Worm (Caenorhabditis elegans): ENCODE measurements around the gene B0524.3.

DNA sequence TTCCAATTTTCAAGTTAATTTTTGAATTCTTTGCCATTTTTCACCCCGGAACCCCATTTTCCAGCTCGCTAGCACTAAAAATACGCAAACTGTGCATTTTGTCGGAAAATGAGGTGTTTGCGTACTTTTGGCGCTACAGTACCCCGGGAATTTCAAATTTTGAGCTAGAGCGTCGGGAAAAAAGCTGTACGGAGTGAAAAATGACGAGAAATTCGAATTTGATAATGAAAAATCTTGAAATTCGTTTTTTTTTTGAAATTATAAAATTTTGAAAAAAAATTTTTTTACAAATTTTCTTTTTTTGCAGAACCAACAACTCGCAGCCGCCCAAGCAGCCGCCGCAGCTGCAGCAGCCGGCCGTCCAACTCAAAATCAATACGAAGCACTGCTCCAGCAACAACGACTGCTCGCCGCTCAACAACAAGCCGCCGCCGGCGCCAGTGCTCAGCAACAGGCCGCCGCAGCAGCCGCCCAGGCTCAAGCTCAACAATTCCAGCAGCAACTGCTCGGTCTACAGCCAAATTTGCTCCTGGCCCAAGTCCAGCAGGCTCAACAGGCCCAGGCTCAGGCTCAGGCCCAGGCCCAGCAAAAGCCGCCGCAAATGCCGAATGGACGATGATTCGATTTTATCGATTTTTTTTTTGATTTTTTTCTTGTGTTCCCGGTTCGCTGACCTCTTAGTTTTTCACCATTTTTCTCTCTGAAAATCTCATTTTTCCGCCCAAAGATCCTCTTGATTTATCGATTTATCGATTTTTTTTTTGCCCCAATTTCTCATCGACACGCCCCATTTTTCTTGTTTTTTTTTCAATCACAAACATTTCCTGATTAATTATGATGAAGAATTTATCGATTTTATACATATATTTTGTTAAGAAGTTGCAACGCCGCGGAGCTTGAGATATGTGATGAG is 51.5 kb downstream of the B0524.3 start:
- TF ChIP-seq him-1 (tag; optimal IDR thresholded peaks at IDR 0.05) (no peak), dao-5 (tag; optimal IDR thresholded peaks at IDR 0.05) (no peak), W03F9.2 (tag; optimal IDR thresholded peaks at IDR 0.05) (no peak)

All from whole organism, L4/young adult.